Worm (Caenorhabditis elegans) whole organism, L3 larva: ENCODE measurements around the gene C08F11.12.

Experiments
- R02D3.7 ChIP-seq: fragments of 150-350 bp; optimal IDR thresholded peaks from 2 replicates; lab custom pipeline; 2014; ENCODE audit warnings: missing biosample characterization, missing genetic modification characterization
- ZK546.5 ChIP-seq: sonication (generic microtip); optimal IDR thresholded peaks from 2 replicates; lab custom pipeline; 2017; ENCODE audit warnings: missing biosample characterization, missing genetic modification characterization
- aly-2 ChIP-seq: fragments of 150-350 bp; optimal IDR thresholded peaks from 2 replicates; lab custom pipeline; 2014; ENCODE audit warnings: missing biosample characterization, missing genetic modification characterization
- ama-1 ChIP-seq: fragments of 150-350 bp; optimal IDR thresholded peaks from 2 replicates; lab custom pipeline; 2018
- ceh-16 ChIP-seq: sonication (generic microtip); optimal IDR thresholded peaks from 2 replicates; lab custom pipeline; 2017; ENCODE audit warnings: missing biosample characterization, missing genetic modification characterization
- ceh-28 ChIP-seq: fragments of 150-350 bp; optimal IDR thresholded peaks from 2 replicates; lab custom pipeline; 2014; ENCODE audit warnings: missing biosample characterization, missing genetic modification reagents, missing genetic modification characterization
- ceh-82 ChIP-seq: fragments of 150-350 bp; optimal IDR thresholded peaks from 2 replicates; lab custom pipeline; 2014; ENCODE audit warnings: missing biosample characterization, missing genetic modification characterization
- ceh-9 ChIP-seq: sonication (generic microtip); optimal IDR thresholded peaks from 2 replicates; lab custom pipeline; 2018; ENCODE audit warnings: missing biosample characterization, missing genetic modification characterization
- daf-12 ChIP-seq: fragments of 150-350 bp; optimal IDR thresholded peaks from 2 replicates; lab custom pipeline; 2014; ENCODE audit warnings: missing biosample characterization, missing genetic modification reagents, missing genetic modification characterization
- egl-27 ChIP-seq: sonication (generic microtip); optimal IDR thresholded peaks from 4 replicates; lab custom pipeline; 2017; ENCODE audit warnings: missing biosample characterization, missing genetic modification reagents, missing genetic modification characterization
- elt-1 ChIP-seq: fragments of 150-350 bp; optimal IDR thresholded peaks from 2 replicates; lab custom pipeline; 2014; ENCODE audit warnings: missing biosample characterization, missing genetic modification characterization
- elt-2 ChIP-seq: sonication (generic microtip); optimal IDR thresholded peaks from 2 replicates; lab custom pipeline; 2016; ENCODE audit warnings: missing genetic modification reagents, mild to moderate bottlenecking, missing genetic modification characterization, missing compliant biosample characterization
- elt-3 ChIP-seq, 3 experiments: fragments of 150-350 bp in 1 of 3; sonication (generic microtip) in 2 of 3; optimal IDR thresholded peaks; 2 replicates in 2 of 3; 4 replicates in 1 of 3; lab custom pipeline; 2014 to 2017; ENCODE audit warnings: missing biosample characterization in 3 of 3, missing genetic modification characterization in 3 of 3
- eor-1 ChIP-seq, 2 experiments: fragments of 150-350 bp; optimal IDR thresholded peaks; 2 replicates each; lab custom pipeline; 2014 to 2018; ENCODE audit warnings: missing biosample characterization in 2 of 2, missing genetic modification characterization in 2 of 2
- fkh-10 ChIP-seq: sonication (generic microtip); optimal IDR thresholded peaks from 2 replicates; lab custom pipeline; 2017; ENCODE audit warnings: missing biosample characterization, missing genetic modification reagents, missing genetic modification characterization
- fkh-2 ChIP-seq: fragments of 150-350 bp; optimal IDR thresholded peaks from 2 replicates; lab custom pipeline; 2014; ENCODE audit warnings: missing biosample characterization, missing genetic modification reagents, missing genetic modification characterization
- fos-1 ChIP-seq: fragments of 150-350 bp; optimal IDR thresholded peaks from 2 replicates; lab custom pipeline; 2014; ENCODE audit warnings: missing biosample characterization, missing genetic modification characterization
- hmg-11 ChIP-seq: sonication (generic microtip); optimal IDR thresholded peaks from 2 replicates; lab custom pipeline; 2016; ENCODE audit warnings: missing genetic modification characterization, missing compliant biosample characterization
- jun-1 ChIP-seq: fragments of 150-350 bp; optimal IDR thresholded peaks from 2 replicates; lab custom pipeline; 2014; ENCODE audit warnings: missing biosample characterization, missing genetic modification reagents, missing genetic modification characterization
- lin-39 ChIP-seq: fragments of 150-350 bp; optimal IDR thresholded peaks from 2 replicates; lab custom pipeline; 2018; ENCODE audit warnings: missing biosample characterization, missing genetic modification reagents, missing genetic modification characterization
- lsy-12 ChIP-seq: sonication (generic microtip); optimal IDR thresholded peaks from 2 replicates; lab custom pipeline; 2016; ENCODE audit warnings: mild to moderate bottlenecking, missing genetic modification characterization, missing compliant biosample characterization
- mml-1 ChIP-seq: fragments of 150-350 bp; sonication (generic microtip); optimal IDR thresholded peaks from 3 replicates; lab custom pipeline; 2014; ENCODE audit warnings: missing biosample characterization, missing genetic modification characterization
- nfya-1 ChIP-seq: sonication (generic microtip); optimal IDR thresholded peaks from 2 replicates; lab custom pipeline; 2017; ENCODE audit warnings: missing genetic modification characterization, mild to moderate bottlenecking, missing compliant biosample characterization, antibody characterized with exemption, moderate library complexity; ENCODE audit not compliant: insufficient read depth
- nhr-11 ChIP-seq: fragments of 150-350 bp; optimal IDR thresholded peaks from 2 replicates; lab custom pipeline; 2014; ENCODE audit warnings: missing biosample characterization, missing genetic modification characterization
- nhr-12 ChIP-seq: fragments of 150-350 bp; optimal IDR thresholded peaks from 2 replicates; lab custom pipeline; 2014; ENCODE audit warnings: missing biosample characterization, missing genetic modification characterization
- nhr-23 ChIP-seq: fragments of 150-350 bp; optimal IDR thresholded peaks from 2 replicates; lab custom pipeline; 2014; ENCODE audit warnings: missing biosample characterization, missing genetic modification reagents, missing genetic modification characterization
- nhr-237 ChIP-seq: fragments of 150-350 bp; optimal IDR thresholded peaks from 2 replicates; lab custom pipeline; 2014; ENCODE audit warnings: missing biosample characterization, missing genetic modification characterization
- nhr-25 ChIP-seq: sonication (generic microtip); optimal IDR thresholded peaks from 2 replicates; lab custom pipeline; 2017; ENCODE audit warnings: missing biosample characterization, missing genetic modification characterization
- nhr-28 ChIP-seq: fragments of 150-350 bp; optimal IDR thresholded peaks from 2 replicates; lab custom pipeline; 2014; ENCODE audit warnings: missing biosample characterization, missing genetic modification characterization
- nhr-43 ChIP-seq: sonication (generic microtip); optimal IDR thresholded peaks from 2 replicates; lab custom pipeline; 2016; ENCODE audit warnings: mild to moderate bottlenecking, missing genetic modification characterization, missing compliant biosample characterization; ENCODE audit not compliant: poor library complexity, severe bottlenecking
- nhr-67 ChIP-seq: fragments of 150-350 bp; optimal IDR thresholded peaks from 2 replicates; lab custom pipeline; 2014; ENCODE audit warnings: missing biosample characterization, missing genetic modification characterization
- nhr-76 ChIP-seq: fragments of 150-350 bp; sonication (generic microtip); optimal IDR thresholded peaks from 5 replicates; lab custom pipeline; 2014; ENCODE audit warnings: missing biosample characterization, missing genetic modification characterization
- nhr-77 ChIP-seq: fragments of 150-350 bp; optimal IDR thresholded peaks from 2 replicates; lab custom pipeline; 2014; ENCODE audit warnings: missing biosample characterization, missing genetic modification characterization
- pha-4 ChIP-seq: fragments of 150-350 bp; optimal IDR thresholded peaks from 2 replicates; lab custom pipeline; 2014; ENCODE audit warnings: missing biosample characterization, missing genetic modification reagents, missing genetic modification characterization
- pqm-1 ChIP-seq: fragments of 150-350 bp; optimal IDR thresholded peaks from 2 replicates; lab custom pipeline; 2017; ENCODE audit warnings: missing biosample characterization, missing genetic modification characterization, inconsistent platforms
- sea-2 ChIP-seq: fragments of 150-350 bp; sonication (generic microtip); optimal IDR thresholded peaks from 4 replicates; lab custom pipeline; 2014; ENCODE audit warnings: missing biosample characterization, missing genetic modification reagents, missing genetic modification characterization
- skn-1 ChIP-seq: fragments of 150-350 bp; optimal IDR thresholded peaks from 2 replicates; lab custom pipeline; 2014; ENCODE audit warnings: missing biosample characterization, missing genetic modification characterization
- snpc-4 ChIP-seq: fragments of 150-350 bp; optimal IDR thresholded peaks from 2 replicates; lab custom pipeline; 2014; ENCODE audit warnings: missing biosample characterization, missing genetic modification characterization
- tbx-2 ChIP-seq: sonication (generic microtip); optimal IDR thresholded peaks from 2 replicates; lab custom pipeline; 2016; ENCODE audit warnings: mild to moderate bottlenecking, missing genetic modification characterization, missing compliant biosample characterization
- unc-39 ChIP-seq: sonication (generic microtip); optimal IDR thresholded peaks from 4 replicates; lab custom pipeline; 2017; ENCODE audit warnings: missing biosample characterization, missing genetic modification characterization
- unc-62 ChIP-seq: fragments of 150-350 bp; sonication (generic microtip); optimal IDR thresholded peaks from 4 replicates; lab custom pipeline; 2014; ENCODE audit warnings: missing biosample characterization, missing genetic modification reagents, missing genetic modification characterization
- zag-1 ChIP-seq: fragments of 150-350 bp; optimal IDR thresholded peaks from 2 replicates; lab custom pipeline; 2014; ENCODE audit warnings: missing biosample characterization, missing genetic modification characterization
- ztf-11 ChIP-seq: fragments of 150-350 bp; optimal IDR thresholded peaks from 2 replicates; lab custom pipeline; 2014; ENCODE audit warnings: missing biosample characterization, missing genetic modification characterization
- ztf-4 ChIP-seq: fragments of 150-350 bp; optimal IDR thresholded peaks from 2 replicates; lab custom pipeline; 2014; ENCODE audit warnings: missing biosample characterization, missing genetic modification characterization

Gene C08F11.12

ce11 chrIV:13695720-13696364, 44.5 kb upstream of the C08F11.12 start (continued):
- TF ChIP-seq fkh-2 (tag; lab: Kevin White, UChicago): no peak
- no peak for TF ChIP-seq ceh-82 (tag; lab: Kevin White, UChicago)
- TF ChIP-seq elt-2 (tag; lab: Kevin White, UChicago): no peak
- TF ChIP-seq aly-2 (tag; lab: Kevin White, UChicago): no peak
- TF ChIP-seq fos-1 (tag; lab: Kevin White, UChicago): no peak
- no peak for TF ChIP-seq nhr-12 (tag; lab: Kevin White, UChicago)
- no peak for TF ChIP-seq ama-1 (lab: Kevin White, UChicago)
- TF ChIP-seq mml-1 (tag; lab: Kevin White, UChicago): no peak
- TF ChIP-seq eor-1 (tag; optimal IDR thresholded peaks at IDR 0.05; lab: Kevin White, UChicago): no peak
- TF ChIP-seq ceh-16 (tag; lab: Kevin White, UChicago): no peak
- TF ChIP-seq ceh-9: no peak
- no peak for TF ChIP-seq nhr-11 (tag; lab: Kevin White, UChicago)
- TF ChIP-seq egl-27: no peak
- no peak for TF ChIP-seq pha-4 (tag; lab: Kevin White, UChicago)
- no peak for TF ChIP-seq lsy-12
- TF ChIP-seq tbx-2 (tag; lab: Kevin White, UChicago): no peak
- TF ChIP-seq nhr-23: no peak
- TF ChIP-seq zag-1: no peak
- TF ChIP-seq ztf-4 (tag; lab: Kevin White, UChicago): no peak
- no peak for TF ChIP-seq sea-2 (GFP tag; lab: Kevin White, UChicago)

- TF ChIP-seq nhr-76 (tag; lab: Kevin White, UChicago) (no peak), ztf-11 (tag; lab: Kevin White, UChicago) (no peak), ama-1 (lab: Kevin White, UChicago) (no peak), nhr-67 (tag; lab: Kevin White, UChicago) (no peak)
Observed at ce11 chrIV:13695302-13695701, 44.0 kb upstream of the C08F11.12 start.

ce11 chrIV:13694600-13694999, 43.3 kb upstream of the C08F11.12 start:
- TF ChIP-seq snpc-4 (tag; lab: Kevin White, UChicago): no peak
- TF ChIP-seq nhr-23: no peak
- no peak for TF ChIP-seq fos-1 (tag; lab: Kevin White, UChicago)
- no peak for TF ChIP-seq pqm-1 (tag; lab: Kevin White, UChicago)
- TF ChIP-seq tbx-2 (tag; lab: Kevin White, UChicago): no peak
- TF ChIP-seq nhr-43 (tag; lab: Kevin White, UChicago): no peak
- no peak for TF ChIP-seq nhr-67 (tag; lab: Kevin White, UChicago)
- no peak for TF ChIP-seq skn-1 (tag; lab: Kevin White, UChicago)
- no peak for TF ChIP-seq elt-2 (tag; lab: Kevin White, UChicago)
- TF ChIP-seq nhr-76 (tag; lab: Kevin White, UChicago): no peak
- no peak for TF ChIP-seq unc-39
- no peak for TF ChIP-seq ztf-11 (tag; lab: Kevin White, UChicago)
- no peak for TF ChIP-seq fkh-2 (tag; lab: Kevin White, UChicago)
- TF ChIP-seq eor-1 (tag; optimal IDR thresholded peaks at IDR 0.05; lab: Kevin White, UChicago): no peak
- no peak for TF ChIP-seq ceh-28 (tag; lab: Kevin White, UChicago)
- TF ChIP-seq mml-1 (tag; lab: Kevin White, UChicago): no peak
- no peak for TF ChIP-seq ceh-9
- no peak for TF ChIP-seq ceh-82 (tag; lab: Kevin White, UChicago)
- TF ChIP-seq ZK546.5 (tag; lab: Kevin White, UChicago): no peak
- no peak for TF ChIP-seq jun-1 (tag; lab: Kevin White, UChicago)
- TF ChIP-seq lin-39 (tag; lab: Kevin White, UChicago): peak; percentile 96
- no peak for TF ChIP-seq aly-2 (tag; lab: Kevin White, UChicago)
- TF ChIP-seq R02D3.7: no peak
- no peak for TF ChIP-seq ama-1 (lab: Kevin White, UChicago)
- TF ChIP-seq fkh-10: no peak
- TF ChIP-seq elt-3 (tag; optimal IDR thresholded peaks at IDR 0.05; lab: Kevin White, UChicago): no peak
- TF ChIP-seq nhr-28 (tag; lab: Kevin White, UChicago): no peak
- no peak for TF ChIP-seq zag-1
- TF ChIP-seq hmg-11 (tag; lab: Kevin White, UChicago): peak; percentile 7
- peak; percentile 37 for TF ChIP-seq nfya-1
- no peak for TF ChIP-seq pha-4 (tag; lab: Kevin White, UChicago)
- no peak for TF ChIP-seq ceh-16 (tag; lab: Kevin White, UChicago)
- TF ChIP-seq egl-27: no peak
- TF ChIP-seq nhr-25 (tag; lab: Kevin White, UChicago): no peak
- no peak for TF ChIP-seq daf-12
- no peak for TF ChIP-seq nhr-77 (tag; lab: Kevin White, UChicago)
- TF ChIP-seq elt-1 (tag; lab: Kevin White, UChicago): peak; percentile 48
- no peak for TF ChIP-seq lsy-12
- TF ChIP-seq nhr-237 (tag; lab: Kevin White, UChicago): no peak
- no peak for TF ChIP-seq nhr-12 (tag; lab: Kevin White, UChicago)
- peak; percentile 85 for TF ChIP-seq unc-62 (GFP tag; lab: Kevin White, UChicago)
- TF ChIP-seq nhr-11 (tag; lab: Kevin White, UChicago): no peak
- TF ChIP-seq, all 47 proteins: peak for 5
